Worm (Caenorhabditis elegans) whole organism, L3 larva: ENCODE results near the gene ceh-49.

ENCODE experiments used
- elt-2 ChIP-seq: sonication (generic microtip); optimal IDR thresholded peaks from 2 replicates; lab custom pipeline; 2016; ENCODE audit warnings: missing genetic modification reagents, mild to moderate bottlenecking, missing genetic modification characterization, missing compliant biosample characterization
- fos-1 ChIP-seq: fragments of 150-350 bp; optimal IDR thresholded peaks from 2 replicates; lab custom pipeline; 2014; ENCODE audit warnings: missing biosample characterization, missing genetic modification characterization
- lin-39 ChIP-seq: fragments of 150-350 bp; optimal IDR thresholded peaks from 2 replicates; lab custom pipeline; 2018; ENCODE audit warnings: missing biosample characterization, missing genetic modification reagents, missing genetic modification characterization
- nhr-23 ChIP-seq: fragments of 150-350 bp; optimal IDR thresholded peaks from 2 replicates; lab custom pipeline; 2014; ENCODE audit warnings: missing biosample characterization, missing genetic modification reagents, missing genetic modification characterization
- nhr-67 ChIP-seq: fragments of 150-350 bp; optimal IDR thresholded peaks from 2 replicates; lab custom pipeline; 2014; ENCODE audit warnings: missing biosample characterization, missing genetic modification characterization
- nhr-76 ChIP-seq: fragments of 150-350 bp; sonication (generic microtip); optimal IDR thresholded peaks from 5 replicates; lab custom pipeline; 2014; ENCODE audit warnings: missing biosample characterization, missing genetic modification characterization
- unc-62 ChIP-seq: fragments of 150-350 bp; sonication (generic microtip); optimal IDR thresholded peaks from 4 replicates; lab custom pipeline; 2014; ENCODE audit warnings: missing biosample characterization, missing genetic modification reagents, missing genetic modification characterization
- ztf-11 ChIP-seq: fragments of 150-350 bp; optimal IDR thresholded peaks from 2 replicates; lab custom pipeline; 2014; ENCODE audit warnings: missing biosample characterization, missing genetic modification characterization

DNA sequence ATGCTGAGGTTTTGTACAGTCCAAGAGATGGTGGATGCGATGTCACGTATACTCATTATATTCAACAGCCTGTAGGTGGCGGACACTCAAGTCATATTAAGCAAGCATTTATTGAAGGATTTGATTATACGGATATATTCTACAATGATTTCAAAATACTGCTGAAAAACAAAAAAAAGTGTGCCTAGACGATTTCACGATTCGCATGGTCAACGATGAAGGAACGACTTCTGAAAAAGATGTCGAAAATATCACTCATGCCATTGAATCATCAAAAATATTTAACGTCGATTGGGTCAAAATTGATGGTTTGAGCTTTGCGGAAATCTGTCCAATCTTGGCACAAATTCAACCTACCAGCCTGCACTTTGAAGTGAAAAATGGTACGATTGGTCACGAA lies 3.0 kb downstream of the ceh-49 start:
- TF ChIP-seq unc-62 (GFP tag; lab: Kevin White, UChicago) (no peak), elt-2 (no peak), lin-39 (tag; lab: Kevin White, UChicago) (no peak), ztf-11 (tag; lab: Kevin White, UChicago) (no peak), nhr-67 (tag; lab: Kevin White, UChicago) (no peak), nhr-23 (tag; lab: Kevin White, UChicago) (no peak), fos-1 (no peak), nhr-76 (tag; lab: Kevin White, UChicago) (no peak)
